Fruit fly (Drosophila melanogaster): ENCODE measurements around the gene Tsp3A.

Gene Tsp3A

DNA sequence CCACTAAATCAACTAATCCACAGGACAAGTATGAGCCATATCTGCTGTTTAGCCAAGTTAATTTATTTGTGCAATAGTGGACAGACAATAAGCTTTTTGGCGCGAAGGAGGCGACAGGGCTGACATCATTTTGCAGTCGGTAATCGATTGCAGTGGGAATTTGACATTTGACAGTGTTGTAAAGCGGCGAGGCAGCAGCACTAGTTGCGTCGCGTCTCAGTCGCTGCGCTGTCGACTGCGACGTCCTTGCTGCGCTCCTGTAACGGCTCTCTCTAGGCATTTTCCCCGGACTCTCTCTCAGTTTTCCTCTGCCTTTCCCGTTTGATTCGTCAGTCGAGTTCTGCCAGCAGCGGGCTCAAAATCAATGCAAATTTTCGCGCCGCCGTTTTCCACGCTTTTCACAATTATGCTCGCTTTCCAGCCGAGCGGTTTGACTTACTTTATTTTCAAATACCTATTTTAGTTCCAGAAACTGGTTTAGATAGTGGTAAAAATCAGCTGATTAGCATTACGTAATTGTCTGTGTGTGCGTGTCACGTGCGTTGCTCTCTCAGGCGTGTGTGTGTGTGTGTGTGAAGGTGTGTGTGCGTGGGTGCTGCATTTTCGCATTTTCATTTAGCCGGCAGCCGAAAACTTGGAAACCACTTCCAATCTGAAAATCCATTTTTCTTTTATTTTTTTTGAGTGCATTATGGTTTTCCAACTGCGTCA, 17.4 kb upstream of the Tsp3A start (continued):
- no peak for TF ChIP-seq ac (GFP tag; optimal IDR thresholded peaks at IDR 0.05)
- TF ChIP-seq cg (GFP tag; optimal IDR thresholded peaks at IDR 0.05): peak; percentile 53
- TF ChIP-seq Bdp1 (GFP tag; optimal IDR thresholded peaks at IDR 0.05): no peak

dm6 chrX:2635953-2636715, 16.6 kb upstream of the Tsp3A start:
- TF ChIP-seq nerfin-1 (tag; optimal IDR thresholded peaks at IDR 0.05) (peak; percentile 51), fu2 (GFP tag; optimal IDR thresholded peaks at IDR 0.05) (no peak), Trl (optimal IDR thresholded peaks at IDR 0.05) (peak; percentile 11 to 47), Trl (GFP tag; optimal IDR thresholded peaks at IDR 0.05) (no peak), chn (GFP tag; optimal IDR thresholded peaks at IDR 0.05) (peak; percentile 1), cg (GFP tag; optimal IDR thresholded peaks at IDR 0.05) (peak; percentile 51), pzg (GFP tag; optimal IDR thresholded peaks at IDR 0.05) (peak; percentile 19), knrl (GFP tag; IDR thresholded peaks at IDR 0.05; ENCODE audit: partially characterized antibody) (peak; percentile 20; the same call in 1 of the 3 replicates), CG6791 (GFP tag; IDR thresholded peaks at IDR 0.05; ENCODE audit: partially characterized antibody) (0 out of 3 replicates have a peak, but pooled peaks have one; percentile 46), crol (GFP tag; IDR thresholded peaks at IDR 0.05) (peak; percentile 69), bowl (GFP tag; IDR thresholded peaks at IDR 0.05) (no peak), TFAM (GFP tag; optimal IDR thresholded peaks at IDR 0.05) (no peak), CHES-1-like (GFP tag; optimal IDR thresholded peaks at IDR 0.05) (no peak), CG12391 (tag; optimal IDR thresholded peaks at IDR 0.05) (no peak), Fer1 (GFP tag; optimal IDR thresholded peaks at IDR 0.05) (peak; percentile 7), CG8281 (tag; optimal IDR thresholded peaks at IDR 0.05) (no peak), dm (GFP tag; optimal IDR thresholded peaks at IDR 0.05) (peak; percentile 13), ara (GFP tag; IDR thresholded peaks at IDR 0.05) (no peak), CG14710 (tag; optimal IDR thresholded peaks at IDR 0.05) (peak; percentile 20), Sry-δ (GFP tag; optimal IDR thresholded peaks at IDR 0.05) (peak; percentile 16), crp (GFP tag; optimal IDR thresholded peaks at IDR 0.05) (peak in 1 of 2 experiments; percentile 12), seq (GFP tag; IDR thresholded peaks at IDR 0.05) (peak; percentile 18; the same call in 1 of the 2 replicates), NFAT (GFP tag; IDR thresholded peaks at IDR 0.05) (no peak), sob (GFP tag; IDR thresholded peaks at IDR 0.05) (0 out of 2 replicates have a peak, but pooled peaks have one; percentile 10), Med (GFP tag) (peak; percentile 45), chinmo (GFP tag; IDR thresholded peaks at IDR 0.05; ENCODE audit: partially characterized antibody) (0 out of 4 replicates have a peak, but pooled peaks have one; percentile 22), Hr51 (GFP tag; optimal IDR thresholded peaks at IDR 0.05) (peak in 1 of 2 experiments; percentile 6), dysf (GFP tag; IDR thresholded peaks at IDR 0.05) (peak; percentile 30; the same call in 1 of the 3 replicates), Dad (GFP tag; optimal IDR thresholded peaks at IDR 0.05) (no peak), CG31388 (GFP tag; optimal IDR thresholded peaks at IDR 0.05) (no peak), sens (GFP tag) (peak; percentile 15), BEAF-32 (GFP tag; optimal IDR thresholded peaks at IDR 0.05) (peak; percentile 61), CG2116 (GFP tag; optimal IDR thresholded peaks at IDR 0.05) (peak; percentile 51), Adf1 (GFP tag; IDR thresholded peaks at IDR 0.05) (peak; percentile 9; the same call in 1 of the 2 replicates), stwl (tag; optimal IDR thresholded peaks at IDR 0.05) (peak; percentile 39), CG18599 (GFP tag; optimal IDR thresholded peaks at IDR 0.05) (peak; percentile 18), CG7556 (GFP tag; optimal IDR thresholded peaks at IDR 0.05) (no peak), CG16813 (GFP tag; IDR thresholded peaks at IDR 0.05; ENCODE audit: partially characterized antibody) (peak; percentile 35; the same call in 2 of the 3 replicates), amos (GFP tag; IDR thresholded peaks at IDR 0.05; ENCODE audit: partially characterized antibody) (peak; percentile 57), CG8924 (tag; optimal IDR thresholded peaks at IDR 0.05) (no peak), CG13287 (GFP tag; IDR thresholded peaks at IDR 0.05; ENCODE audit: partially characterized antibody) (peak; percentile 28; the same call in 1 of the 2 replicates), Ptx1 (GFP tag; IDR thresholded peaks at IDR 0.05) (0 out of 2 replicates have a peak, but pooled peaks have one; percentile 10)
